4 fruit fly cellular contexts compared by ENCODE assay signal in genomic region chr3R:16524593-16525111, dm6.
TF ChIP-seq lines count a peak whose summit lies in the region.

No protein-coding gene starts in this region.

- no peak for TF ChIP-seq CTCF in whole organism, embryonic (GFP tag; optimal IDR thresholded peaks at IDR 0.05; lab: Kevin White, UChicago)

TF ChIP-seq in whole organism, adult, 20 proteins besides CTCF, POLR2A, EP300 and RAD21:
- TF ChIP-seq kay (GFP tag; lab: Kevin White, UChicago; ENCODE audit: borderline replicate concordance) (peak; percentile 32), CG7101 (tag; optimal IDR thresholded peaks at IDR 0.05; lab: Kevin White, UChicago) (no peak)

TF ChIP-seq in whole organism, embryonic, 481 proteins besides CTCF, POLR2A, EP300 and RAD21 (continues in another document):
- TF ChIP-seq Nf-YA (GFP tag; IDR thresholded peaks at IDR 0.05; lab: Robert Waterston, UW) (peak; percentile 30; the same call in 1 of the 2 replicates), sc (optimal IDR thresholded peaks at IDR 0.05; lab: Kevin White, UChicago) (no peak), sc (GFP tag; optimal IDR thresholded peaks at IDR 0.05; lab: Kevin White, UChicago) (peak; percentile 75), CG2199 (GFP tag; IDR thresholded peaks at IDR 0.05; lab: Robert Waterston, UW) (no peak), zf30C (GFP tag; optimal IDR thresholded peaks at IDR 0.05; lab: Kevin White, UChicago) (no peak), CG33557 (GFP tag; optimal IDR thresholded peaks at IDR 0.05; lab: Kevin White, UChicago) (peak; percentile 77), gsb (GFP tag; IDR thresholded peaks at IDR 0.05; lab: Robert Waterston, UW) (no peak), run (tag; optimal IDR thresholded peaks at IDR 0.05; lab: Kevin White, UChicago) (no peak), CG33213 (GFP tag; optimal IDR thresholded peaks at IDR 0.05; lab: Kevin White, UChicago) (peak; percentile 15), hkb (optimal IDR thresholded peaks at IDR 0.05; lab: Kevin White, UChicago) (no peak), hkb (GFP tag; IDR thresholded peaks at IDR 0.05; lab: Robert Waterston, UW) (peak; percentile 50), CG3995 (GFP tag; optimal IDR thresholded peaks at IDR 0.05; lab: Kevin White, UChicago) (no peak), so (GFP tag; IDR thresholded peaks at IDR 0.05; lab: Robert Waterston, UW) (no peak), CG12942 (GFP tag; optimal IDR thresholded peaks at IDR 0.05; lab: Kevin White, UChicago) (peak; percentile 25), zen2 (GFP tag; IDR thresholded peaks at IDR 0.05; lab: Robert Waterston, UW; ENCODE audit: partially characterized antibody) (no peak), CG17186 (GFP tag; optimal IDR thresholded peaks at IDR 0.05; lab: Kevin White, UChicago) (peak; percentile 70), CG30431 (GFP tag; optimal IDR thresholded peaks at IDR 0.05; lab: Kevin White, UChicago) (peak; percentile 67), CG7839 (tag; optimal IDR thresholded peaks at IDR 0.05; lab: Kevin White, UChicago) (peak; percentile 5), gro (GFP tag; optimal IDR thresholded peaks at IDR 0.05; lab: Kevin White, UChicago) (no peak), ttk (GFP tag; IDR thresholded peaks at IDR 0.05; lab: Robert Waterston, UW) (peak; percentile 26; the same call in 1 of the 2 replicates), lab (GFP tag; optimal IDR thresholded peaks at IDR 0.05; lab: Kevin White, UChicago) (peak; percentile 41), CG13296 (GFP tag; optimal IDR thresholded peaks at IDR 0.05; lab: Kevin White, UChicago) (no peak), lov (optimal IDR thresholded peaks at IDR 0.05; lab: Kevin White, UChicago) (no peak), lov (GFP tag; IDR thresholded peaks at IDR 0.05; lab: Robert Waterston, UW) (no peak; the same call in 2 of the 3 replicates), Ssrp (tag; optimal IDR thresholded peaks at IDR 0.05; lab: Kevin White, UChicago) (peak; percentile 19), prd (optimal IDR thresholded peaks at IDR 0.05; lab: Kevin White, UChicago) (no peak), prd (GFP tag; IDR thresholded peaks at IDR 0.05; lab: Robert Waterston, UW) (peak; percentile 28; the same call in 1 of the 3 replicates), CG18764 (GFP tag; optimal IDR thresholded peaks at IDR 0.05; lab: Kevin White, UChicago) (peak; percentile 85), Dip2 (GFP tag; IDR thresholded peaks at IDR 0.05; lab: Robert Waterston, UW) (no peak), Bteb2 (GFP tag; optimal IDR thresholded peaks at IDR 0.05; lab: Kevin White, UChicago) (no peak)

TF ChIP-seq in whole organism, prepupa, 60 proteins besides CTCF, POLR2A, EP300 and RAD21 (continues in another document):
- peak; percentile 17 for TF ChIP-seq CG11762 (GFP tag; optimal IDR thresholded peaks at IDR 0.05; lab: Kevin White, UChicago; ENCODE audit: insufficient read depth)
- no peak for TF ChIP-seq Eip93F (GFP tag; optimal IDR thresholded peaks at IDR 0.05; lab: Kevin White, UChicago)
- no peak for TF ChIP-seq Hr39 (GFP tag; optimal IDR thresholded peaks at IDR 0.05; lab: Kevin White, UChicago)
- no peak for TF ChIP-seq CG6276 (GFP tag; optimal IDR thresholded peaks at IDR 0.05; lab: Kevin White, UChicago)
- TF ChIP-seq spab (GFP tag; optimal IDR thresholded peaks at IDR 0.05; lab: Kevin White, UChicago), result peak; percentile 35
- peak; percentile 37; the same call in 1 of the 2 replicates for TF ChIP-seq Gug (GFP tag; IDR thresholded peaks at IDR 0.05; lab: Robert Waterston, UW)
- peak; percentile 39 for TF ChIP-seq OdsH (GFP tag; optimal IDR thresholded peaks at IDR 0.05; lab: Kevin White, UChicago)
- peak; percentile 42 for TF ChIP-seq CG7368 (GFP tag; optimal IDR thresholded peaks at IDR 0.05; lab: Kevin White, UChicago)
- TF ChIP-seq CG8119 (GFP tag; IDR thresholded peaks at IDR 0.05; lab: Robert Waterston, UW), result no peak
- peak; percentile 32 for TF ChIP-seq CG11902 (GFP tag; optimal IDR thresholded peaks at IDR 0.05; lab: Kevin White, UChicago)
- TF ChIP-seq CG6854 (GFP tag; optimal IDR thresholded peaks at IDR 0.05; lab: Kevin White, UChicago), result no peak
- TF ChIP-seq Met (GFP tag; optimal IDR thresholded peaks at IDR 0.05; lab: Kevin White, UChicago), result no peak
- no peak for TF ChIP-seq Sox102F (GFP tag; optimal IDR thresholded peaks at IDR 0.05; lab: Kevin White, UChicago)
- no peak for TF ChIP-seq Hr4 (GFP tag; optimal IDR thresholded peaks at IDR 0.05; lab: Kevin White, UChicago)
- TF ChIP-seq cyc (GFP tag; optimal IDR thresholded peaks at IDR 0.05; lab: Kevin White, UChicago), result no peak
- no peak for TF ChIP-seq CG34406 (GFP tag; optimal IDR thresholded peaks at IDR 0.05; lab: Kevin White, UChicago)
- TF ChIP-seq CG10669 (GFP tag; optimal IDR thresholded peaks at IDR 0.05; lab: Kevin White, UChicago), result peak; percentile 53
- no peak for TF ChIP-seq vri (GFP tag; optimal IDR thresholded peaks at IDR 0.05; lab: Kevin White, UChicago)
- peak; percentile 86 for TF ChIP-seq fkh (GFP tag; optimal IDR thresholded peaks at IDR 0.05; lab: Kevin White, UChicago)
- TF ChIP-seq net (GFP tag; optimal IDR thresholded peaks at IDR 0.05; lab: Kevin White, UChicago), result no peak
- no peak for TF ChIP-seq lz (GFP tag; optimal IDR thresholded peaks at IDR 0.05; lab: Kevin White, UChicago)
- peak; percentile 45 for TF ChIP-seq CG3032 (tag; optimal IDR thresholded peaks at IDR 0.05; lab: Kevin White, UChicago)
- no peak for TF ChIP-seq Ets21C (GFP tag; optimal IDR thresholded peaks at IDR 0.05; lab: Kevin White, UChicago)
- TF ChIP-seq dac (GFP tag; optimal IDR thresholded peaks at IDR 0.05; lab: Kevin White, UChicago), result peak; percentile 33
- peak in 1 of 2 experiments; percentile 14 for TF ChIP-seq ss (GFP tag; optimal IDR thresholded peaks at IDR 0.05; lab: Kevin White, UChicago)
- TF ChIP-seq CG15336 (GFP tag; IDR thresholded peaks at IDR 0.05; lab: Robert Waterston, UW), result peak; percentile 20; the same call in 1 of the 2 replicates
- TF ChIP-seq CG6792 (GFP tag; optimal IDR thresholded peaks at IDR 0.05; lab: Kevin White, UChicago), result peak; percentile 14
- TF ChIP-seq topi (GFP tag; optimal IDR thresholded peaks at IDR 0.05; lab: Kevin White, UChicago), result no peak
- TF ChIP-seq CG6808 (GFP tag; optimal IDR thresholded peaks at IDR 0.05; lab: Kevin White, UChicago), result peak; percentile 35
- peak; percentile 57 for TF ChIP-seq fd59A (GFP tag; optimal IDR thresholded peaks at IDR 0.05; lab: Kevin White, UChicago)
- TF ChIP-seq Sox15 (GFP tag; optimal IDR thresholded peaks at IDR 0.05; lab: Kevin White, UChicago), result peak; percentile 40

TF ChIP-seq in whole organism, pupa, 21 proteins besides CTCF, POLR2A, EP300 and RAD21:
- TF ChIP-seq CG4496 (GFP tag; IDR thresholded peaks at IDR 0.05; lab: Robert Waterston, UW), result no peak
- peak; percentile 46 for TF ChIP-seq CG34367 (tag; optimal IDR thresholded peaks at IDR 0.05; lab: Kevin White, UChicago)
- peak; percentile 51 for TF ChIP-seq CG15710 (tag; optimal IDR thresholded peaks at IDR 0.05; lab: Kevin White, UChicago)
- peak; percentile 78 for TF ChIP-seq CG14655 (GFP tag; optimal IDR thresholded peaks at IDR 0.05; lab: Kevin White, UChicago)
- no peak for TF ChIP-seq D1 (tag; optimal IDR thresholded peaks at IDR 0.05; lab: Kevin White, UChicago)
- no peak for TF ChIP-seq rn (GFP tag; IDR thresholded peaks at IDR 0.05; lab: Robert Waterston, UW)
- TF ChIP-seq Pif1B (GFP tag; optimal IDR thresholded peaks at IDR 0.05; lab: Kevin White, UChicago), result no peak
- TF ChIP-seq Ets98B (GFP tag; IDR thresholded peaks at IDR 0.05; lab: Robert Waterston, UW), result peak; percentile 42; the same call in 1 of the 2 replicates
- TF ChIP-seq CG9948 (tag; optimal IDR thresholded peaks at IDR 0.05; lab: Kevin White, UChicago), result peak; percentile 65
- TF ChIP-seq CG8301 (tag; optimal IDR thresholded peaks at IDR 0.05; lab: Kevin White, UChicago), result peak; percentile 81
- TF ChIP-seq CG8159 (tag; optimal IDR thresholded peaks at IDR 0.05; lab: Kevin White, UChicago), result peak; percentile 53
- peak; percentile 29 for TF ChIP-seq Pif1A (GFP tag; optimal IDR thresholded peaks at IDR 0.05; lab: Kevin White, UChicago)
- TF ChIP-seq CG13204 (GFP tag; optimal IDR thresholded peaks at IDR 0.05; lab: Kevin White, UChicago), result no peak
- peak; percentile 75 for TF ChIP-seq CG17806 (tag; optimal IDR thresholded peaks at IDR 0.05; lab: Kevin White, UChicago)
- 0 out of 3 replicates have a peak, but pooled peaks have one; percentile 39 for TF ChIP-seq fd96Ca (GFP tag; IDR thresholded peaks at IDR 0.05; lab: Robert Waterston, UW)
- no peak for TF ChIP-seq CG32121 (GFP tag; IDR thresholded peaks at IDR 0.05; lab: Robert Waterston, UW)
- TF ChIP-seq Snoo (tag; optimal IDR thresholded peaks at IDR 0.05; lab: Kevin White, UChicago), result no peak
- 0 out of 2 replicates have a peak, but pooled peaks have one; percentile 20 for TF ChIP-seq CG12605 (GFP tag; IDR thresholded peaks at IDR 0.05; lab: Robert Waterston, UW)
- no peak for TF ChIP-seq CG10348 (GFP tag; IDR thresholded peaks at IDR 0.05; lab: Robert Waterston, UW)
- peak; percentile 71 for TF ChIP-seq gl (tag; optimal IDR thresholded peaks at IDR 0.05; lab: Kevin White, UChicago)
- TF ChIP-seq EcR (GFP tag; optimal IDR thresholded peaks at IDR 0.05; lab: Kevin White, UChicago), result no peak
